Worm (Caenorhabditis elegans) whole organism, late embryonic: ENCODE results near the gene aqp-10.

Source experiments
- C08G9.2 ChIP-seq: sonication (generic microtip); optimal IDR thresholded peaks from 2 replicates; lab custom pipeline; 2016; ENCODE audit warnings: mild to moderate bottlenecking, missing genetic modification characterization, moderate library complexity, missing compliant biosample characterization
- ceh-24 ChIP-seq: sonication (generic microtip); optimal IDR thresholded peaks from 2 replicates; lab custom pipeline; 2016; ENCODE audit warnings: mild to moderate bottlenecking, missing genetic modification characterization, missing compliant biosample characterization
- ceh-31 ChIP-seq: sonication (generic microtip); optimal IDR thresholded peaks from 2 replicates; lab custom pipeline; 2016; ENCODE audit warnings: missing genetic modification characterization, missing compliant biosample characterization
- dmd-4 ChIP-seq: sonication (generic microtip); optimal IDR thresholded peaks from 2 replicates; lab custom pipeline; 2016; ENCODE audit warnings: borderline replicate concordance, missing genetic modification characterization, missing compliant biosample characterization
- dve-1 ChIP-seq: sonication (generic microtip); optimal IDR thresholded peaks from 2 replicates; lab custom pipeline; 2017; ENCODE audit warnings: antibody characterized with exemption, mild to moderate bottlenecking, missing genetic modification characterization, missing compliant biosample characterization
- fkh-6 ChIP-seq: sonication (generic microtip); optimal IDR thresholded peaks from 2 replicates; lab custom pipeline; 2016; ENCODE audit warnings: missing genetic modification characterization, missing compliant biosample characterization
- nfya-1 ChIP-seq: sonication (generic microtip); optimal IDR thresholded peaks from 2 replicates; lab custom pipeline; 2017; ENCODE audit warnings: missing genetic modification characterization, mild to moderate bottlenecking, missing compliant biosample characterization, antibody characterized with exemption, moderate library complexity
- nhr-11 ChIP-seq: fragments of 150-350 bp; optimal IDR thresholded peaks from 2 replicates; lab custom pipeline; 2014; ENCODE audit warnings: missing biosample characterization, missing genetic modification characterization
- pha-4 ChIP-seq: fragments of 150-350 bp; optimal IDR thresholded peaks from 2 replicates; lab custom pipeline; 2018; ENCODE audit warnings: missing biosample characterization, missing genetic modification reagents, missing genetic modification characterization
- ref-2 ChIP-seq: sonication (generic microtip); optimal IDR thresholded peaks from 2 replicates; lab custom pipeline; 2016; ENCODE audit warnings: missing genetic modification characterization, missing compliant biosample characterization
- syd-9 ChIP-seq: sonication (generic microtip); optimal IDR thresholded peaks from 2 replicates; lab custom pipeline; 2016; ENCODE audit warnings: mild to moderate bottlenecking, missing genetic modification characterization, moderate library complexity, missing compliant biosample characterization
- ttx-3 ChIP-seq: sonication (generic microtip); optimal IDR thresholded peaks from 2 replicates; lab custom pipeline; 2016; ENCODE audit warnings: missing genetic modification reagents, missing genetic modification characterization, missing compliant biosample characterization

DNA sequence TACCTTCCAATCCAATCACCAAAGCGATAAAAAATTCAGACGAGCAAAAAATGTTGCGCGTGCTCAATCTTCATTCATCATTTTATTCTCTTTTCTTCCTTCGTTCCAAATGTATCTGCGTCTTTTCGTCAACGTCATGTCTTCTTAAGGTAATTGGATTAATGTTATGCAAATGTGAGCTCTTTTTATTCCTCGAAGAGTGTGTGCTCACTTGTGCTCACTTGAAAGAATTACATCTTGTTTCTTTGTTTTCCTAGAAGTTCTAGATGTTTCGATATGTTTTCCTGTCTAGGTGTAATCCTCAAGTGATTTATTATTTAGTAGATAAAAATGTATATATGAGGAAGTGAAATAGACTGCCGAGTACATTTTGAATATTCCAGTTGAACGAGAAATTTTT is 14.2 kb downstream of the aqp-10 start:
- no peak for TF ChIP-seq ttx-3 (tag; lab: Kevin White, UChicago)
- TF ChIP-seq pha-4 (tag; lab: Kevin White, UChicago) = no peak
- no peak for TF ChIP-seq syd-9 (tag; lab: Kevin White, UChicago)
- no peak for TF ChIP-seq C08G9.2 (tag; lab: Kevin White, UChicago)
- no peak for TF ChIP-seq ref-2 (tag; lab: Kevin White, UChicago)
- no peak for TF ChIP-seq ceh-31 (tag; lab: Kevin White, UChicago)
- TF ChIP-seq dmd-4 (tag; lab: Kevin White, UChicago) = no peak
- no peak for TF ChIP-seq ceh-24 (tag; lab: Kevin White, UChicago)
- no peak for TF ChIP-seq nfya-1 (tag; lab: Kevin White, UChicago)
- no peak for TF ChIP-seq nhr-11 (tag; lab: Kevin White, UChicago)
- TF ChIP-seq dve-1 (tag; lab: Kevin White, UChicago) = no peak
- no peak for TF ChIP-seq fkh-6
